Worm (Caenorhabditis elegans): Measurements from ENCODE around the gene F21C10.3.

ce11 chrV:9157597-9157996 is 29.7 kb downstream of the F21C10.3 start:
- TF ChIP-seq sptf-2 (GFP tag; optimal IDR thresholded peaks at IDR 0.05) (no peak), F49E8.2 (tag; optimal IDR thresholded peaks at IDR 0.05; ENCODE audit: insufficient read depth) (no peak), ztf-3 (GFP tag; optimal IDR thresholded peaks at IDR 0.05) (no peak), ceh-27 (GFP tag; optimal IDR thresholded peaks at IDR 0.05) (no peak), ekl-4 (GFP tag; IDR thresholded peaks at IDR 0.05) (no peak), ceh-79 (tag; optimal IDR thresholded peaks at IDR 0.05) (no peak), rec-8 (tag; optimal IDR thresholded peaks at IDR 0.05) (no peak), nfya-1 (tag; optimal IDR thresholded peaks at IDR 0.05; ENCODE audit: borderline replicate concordance, insufficient read depth) (no peak), unc-62 (GFP tag; optimal IDR thresholded peaks at IDR 0.05) (no peak), ceh-58 (GFP tag; IDR thresholded peaks at IDR 0.05) (no peak), lag-1 (GFP tag; IDR thresholded peaks at IDR 0.05) (no peak), fkh-3 (tag; optimal IDR thresholded peaks at IDR 0.05) (no peak), mxl-1 (tag; optimal IDR thresholded peaks at IDR 0.05) (no peak), snpc-4 (GFP tag; optimal IDR thresholded peaks at IDR 0.05) (no peak), snpc-4 (tag; optimal IDR thresholded peaks at IDR 0.05) (no peak)

All from whole organism, young adult.